Worm (Caenorhabditis elegans) whole organism, late embryonic: Measurements from ENCODE around the gene F23F1.2.
A peak's percentile ranks its signal among the peaks of the same experiment; 100 is the strongest.

Source experiments
- C08G9.2 ChIP-seq: sonication (generic microtip); optimal IDR thresholded peaks from 2 replicates; lab custom pipeline; 2016; ENCODE audit warnings: mild to moderate bottlenecking, missing genetic modification characterization, moderate library complexity, missing compliant biosample characterization
- F13H6.1 ChIP-seq: sonication (generic microtip); optimal IDR thresholded peaks from 2 replicates; lab custom pipeline; 2016; ENCODE audit warnings: missing genetic modification characterization, missing compliant biosample characterization
- K02D7.2 ChIP-seq: sonication (generic microtip); optimal IDR thresholded peaks from 2 replicates; lab custom pipeline; 2017; ENCODE audit warnings: mild to moderate bottlenecking, missing genetic modification characterization, missing compliant biosample characterization
- Y22D7AL.16 ChIP-seq: sonication (generic microtip); optimal IDR thresholded peaks from 2 replicates; lab custom pipeline; 2016; ENCODE audit warnings: missing genetic modification characterization, missing compliant biosample characterization
- ceh-19 ChIP-seq: fragments of 200-800 bp; sonication (Bioruptor generic); optimal IDR thresholded peaks from 2 replicates; lab custom pipeline; 2018; ENCODE audit warnings: mild to moderate bottlenecking, missing genetic modification characterization, missing compliant biosample characterization
- ceh-2 ChIP-seq: sonication (generic microtip); optimal IDR thresholded peaks from 2 replicates; lab custom pipeline; 2016; ENCODE audit warnings: missing genotype, missing genetic modification characterization, missing compliant biosample characterization
- ceh-22 ChIP-seq: sonication (generic microtip); optimal IDR thresholded peaks from 2 replicates; lab custom pipeline; 2017; ENCODE audit warnings: missing biosample characterization, missing genetic modification characterization
- ceh-24 ChIP-seq: sonication (generic microtip); optimal IDR thresholded peaks from 2 replicates; lab custom pipeline; 2016; ENCODE audit warnings: mild to moderate bottlenecking, missing genetic modification characterization, missing compliant biosample characterization
- ceh-31 ChIP-seq: sonication (generic microtip); optimal IDR thresholded peaks from 2 replicates; lab custom pipeline; 2016; ENCODE audit warnings: missing genetic modification characterization, missing compliant biosample characterization
- ceh-34 ChIP-seq: sonication (generic microtip); optimal IDR thresholded peaks from 2 replicates; lab custom pipeline; 2016; ENCODE audit warnings: mild to moderate bottlenecking, missing genetic modification characterization, missing compliant biosample characterization
- ceh-48 ChIP-seq: sonication (generic microtip); optimal IDR thresholded peaks from 2 replicates; lab custom pipeline; 2016; ENCODE audit warnings: missing genetic modification characterization, inconsistent platforms, missing compliant biosample characterization
- ceh-6 ChIP-seq: fragments of 200-800 bp; sonication (Bioruptor generic); optimal IDR thresholded peaks from 2 replicates; lab custom pipeline; 2018; ENCODE audit warnings: mild to moderate bottlenecking, missing genetic modification characterization, missing compliant biosample characterization
- ceh-9 ChIP-seq: sonication (generic microtip); optimal IDR thresholded peaks from 2 replicates; lab custom pipeline; 2016; ENCODE audit warnings: mild to moderate bottlenecking, missing genetic modification characterization, inconsistent platforms, missing compliant biosample characterization
- eyg-1 ChIP-seq: sonication (generic microtip); optimal IDR thresholded peaks from 2 replicates; lab custom pipeline; 2016; ENCODE audit warnings: missing genotype, missing genetic modification characterization, missing compliant biosample characterization
- fkh-10 ChIP-seq: fragments of 150-350 bp; optimal IDR thresholded peaks from 2 replicates; lab custom pipeline; 2014; ENCODE audit warnings: missing biosample characterization, missing genetic modification reagents, missing genetic modification characterization
- fkh-6 ChIP-seq: sonication (generic microtip); optimal IDR thresholded peaks from 2 replicates; lab custom pipeline; 2016; ENCODE audit warnings: missing genetic modification characterization, missing compliant biosample characterization
- hlh-13 ChIP-seq: fragments of 200-800 bp; sonication (Bioruptor generic); optimal IDR thresholded peaks from 2 replicates; lab custom pipeline; 2018; ENCODE audit warnings: mild to moderate bottlenecking, missing genetic modification characterization, missing compliant biosample characterization
- hlh-6 ChIP-seq: sonication (generic microtip); optimal IDR thresholded peaks from 2 replicates; lab custom pipeline; 2016; ENCODE audit warnings: missing genotype, missing genetic modification characterization, missing compliant biosample characterization
- hlh-8 ChIP-seq: sonication (generic microtip); optimal IDR thresholded peaks from 2 replicates; lab custom pipeline; 2016; ENCODE audit warnings: missing genotype, missing genetic modification characterization, missing compliant biosample characterization
- lim-6 ChIP-seq: sonication (generic microtip); optimal IDR thresholded peaks from 2 replicates; lab custom pipeline; 2016; ENCODE audit warnings: missing genetic modification characterization, missing compliant biosample characterization
- lin-11 ChIP-seq: fragments of 200-800 bp; sonication (Bioruptor generic); optimal IDR thresholded peaks from 2 replicates; lab custom pipeline; 2018; ENCODE audit warnings: mild to moderate bottlenecking, missing genetic modification characterization, missing compliant biosample characterization
- madf-2 ChIP-seq: sonication (generic microtip); optimal IDR thresholded peaks from 2 replicates; lab custom pipeline; 2017; ENCODE audit warnings: missing genetic modification characterization, missing compliant biosample characterization
- mec-3 ChIP-seq: sonication (generic microtip); optimal IDR thresholded peaks from 2 replicates; lab custom pipeline; 2016; ENCODE audit warnings: borderline replicate concordance, missing genetic modification characterization, missing compliant biosample characterization
- nhr-11 ChIP-seq: fragments of 150-350 bp; optimal IDR thresholded peaks from 2 replicates; lab custom pipeline; 2014; ENCODE audit warnings: missing biosample characterization, missing genetic modification characterization
- nhr-232 ChIP-seq: sonication (generic microtip); optimal IDR thresholded peaks from 2 replicates; lab custom pipeline; 2016; ENCODE audit warnings: missing genetic modification characterization, missing compliant biosample characterization
- pax-1 ChIP-seq: fragments of 150-350 bp; optimal IDR thresholded peaks from 2 replicates; lab custom pipeline; 2014; ENCODE audit warnings: missing biosample characterization, missing genetic modification characterization
- pqm-1 ChIP-seq: sonication (generic microtip); optimal IDR thresholded peaks from 2 replicates; lab custom pipeline; 2016; ENCODE audit warnings: missing genetic modification characterization, missing compliant biosample characterization
- pros-1 ChIP-seq: fragments of 150-350 bp; optimal IDR thresholded peaks from 2 replicates; lab custom pipeline; 2014; ENCODE audit warnings: missing biosample characterization, missing genetic modification reagents, missing genetic modification characterization
- ref-2 ChIP-seq: sonication (generic microtip); optimal IDR thresholded peaks from 2 replicates; lab custom pipeline; 2016; ENCODE audit warnings: missing genetic modification characterization, missing compliant biosample characterization
- sox-2 ChIP-seq: fragments of 200-800 bp; sonication (Bioruptor generic); IDR thresholded peaks from 2 replicates; pipeline ENCODE4 v1.3.6; 2022; ENCODE audit warnings: missing genetic modification reagents, missing genetic modification characterization, missing compliant biosample characterization
- sox-4 ChIP-seq: sonication (generic microtip); optimal IDR thresholded peaks from 2 replicates; lab custom pipeline; 2017; ENCODE audit warnings: mild to moderate bottlenecking, missing genetic modification characterization, inconsistent platforms, missing compliant biosample characterization
- tbx-7 ChIP-seq: sonication (generic microtip); optimal IDR thresholded peaks from 2 replicates; lab custom pipeline; 2016; ENCODE audit warnings: missing genotype, missing genetic modification characterization, missing compliant biosample characterization
- unc-55 ChIP-seq: sonication (generic microtip); optimal IDR thresholded peaks from 2 replicates; lab custom pipeline; 2017; ENCODE audit warnings: missing biosample characterization, missing genetic modification reagents, missing genetic modification characterization
- unc-86 ChIP-seq: sonication (generic microtip); optimal IDR thresholded peaks from 2 replicates; lab custom pipeline; 2016; ENCODE audit warnings: missing genetic modification characterization, missing compliant biosample characterization
- zip-5 ChIP-seq: sonication (generic microtip); optimal IDR thresholded peaks from 2 replicates; lab custom pipeline; 2016; ENCODE audit warnings: missing genetic modification characterization, missing compliant biosample characterization
- ztf-16 ChIP-seq: sonication (generic microtip); optimal IDR thresholded peaks from 2 replicates; lab custom pipeline; 2017; ENCODE audit warnings: missing genetic modification characterization, missing compliant biosample characterization

Gene F23F1.2

DNA sequence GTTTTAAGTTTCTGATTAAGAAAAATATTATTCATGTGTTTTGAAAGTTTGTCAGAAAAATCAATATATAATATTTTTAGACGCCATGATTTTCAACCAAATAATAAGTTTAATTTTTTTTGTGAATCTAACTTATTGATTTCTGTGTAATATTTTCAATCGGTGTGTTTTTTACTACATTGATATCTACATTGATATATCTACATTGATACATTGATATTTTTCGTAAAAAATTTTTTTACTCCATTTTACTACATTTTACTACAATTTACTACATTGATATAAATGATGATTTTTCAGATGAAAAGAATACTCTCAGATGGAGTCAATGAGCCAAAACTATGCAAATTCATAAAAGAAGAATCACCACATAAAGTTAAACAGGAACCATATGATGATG, 14.8 kb upstream of the F23F1.2 start, which contains the start of gene gmeb-1:
gmeb-1 (plus strand) TSS at position 301 of the 400 bp plus-strand sequence.
- TF ChIP-seq ceh-31 (tag; lab: Kevin White, UChicago) (no peak), K02D7.2 (tag; lab: Kevin White, UChicago) (no peak), Y22D7AL.16 (tag; lab: Kevin White, UChicago) (no peak), ceh-6 (GFP tag; lab: Kevin White, UChicago) (no peak), C08G9.2 (tag; lab: Kevin White, UChicago) (no peak), hlh-6 (tag; lab: Kevin White, UChicago) (no peak), madf-2 (tag; lab: Kevin White, UChicago) (no peak), hlh-8 (tag; lab: Kevin White, UChicago) (no peak), sox-2 (no peak), hlh-13 (GFP tag; lab: Kevin White, UChicago) (no peak), ceh-24 (tag; lab: Kevin White, UChicago) (no peak), ztf-16 (no peak), zip-5 (tag; lab: Kevin White, UChicago) (no peak), unc-86 (no peak), pqm-1 (tag; lab: Kevin White, UChicago) (no peak), ceh-19 (GFP tag; lab: Kevin White, UChicago) (no peak), ref-2 (tag; lab: Kevin White, UChicago) (no peak), F13H6.1 (tag; lab: Kevin White, UChicago) (no peak), nhr-232 (tag; lab: Kevin White, UChicago) (no peak), nhr-11 (tag; lab: Kevin White, UChicago) (no peak)

DNA sequence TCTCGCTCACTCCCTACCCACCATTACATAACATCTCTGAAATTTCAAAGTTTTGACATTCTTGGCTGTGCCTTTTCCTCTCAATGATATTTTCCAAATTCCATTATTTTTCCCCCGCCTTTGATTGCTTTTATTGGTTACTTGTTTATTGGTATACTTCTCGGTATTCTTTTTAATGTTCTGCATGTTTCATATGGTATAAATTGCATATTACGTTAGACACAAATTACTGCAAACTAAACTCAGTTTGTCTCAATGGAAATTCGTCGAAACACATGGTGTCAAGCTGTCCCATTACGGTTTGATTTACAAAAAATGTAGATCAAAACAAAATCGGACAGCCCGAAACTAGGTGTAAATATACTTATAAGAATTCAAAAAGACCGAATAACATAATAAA, 12.1 kb upstream of the F23F1.2 start:
- no peak for TF ChIP-seq C08G9.2 (tag; lab: Kevin White, UChicago)
- TF ChIP-seq tbx-7 (tag; lab: Kevin White, UChicago), result no peak
- no peak for TF ChIP-seq lim-6 (tag; lab: Kevin White, UChicago)
- TF ChIP-seq pros-1 (tag; lab: Kevin White, UChicago), result no peak
- no peak for TF ChIP-seq ceh-2 (tag; lab: Kevin White, UChicago)
- no peak for TF ChIP-seq sox-4 (tag; lab: Kevin White, UChicago)
- TF ChIP-seq fkh-10 (GFP tag; lab: Kevin White, UChicago), result no peak
- TF ChIP-seq fkh-6 (tag; lab: Kevin White, UChicago), result no peak

DNA sequence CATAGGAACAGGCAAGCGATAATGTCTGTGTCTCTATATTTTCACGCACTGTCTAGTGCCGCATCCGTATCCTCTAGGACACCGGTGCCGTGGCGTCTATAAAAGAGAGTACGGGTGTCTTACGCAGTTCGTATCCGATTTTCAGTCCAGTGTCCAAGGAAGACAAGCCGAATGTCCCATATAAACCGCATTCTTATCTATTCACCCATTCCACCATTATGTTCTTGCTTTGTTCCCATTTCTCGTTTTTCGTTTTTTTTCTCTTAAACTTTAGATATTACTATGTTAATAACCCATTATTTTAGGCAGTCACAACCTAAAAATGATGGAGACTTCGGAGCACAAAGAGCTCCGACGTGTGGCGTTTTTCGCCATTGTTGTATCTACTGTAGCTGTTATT, 11.0 kb upstream of the F23F1.2 start, which contains the start of gene sqt-2:
sqt-2 (plus strand) TSS at position 301 of the 400 bp plus-strand sequence.
- no peak for TF ChIP-seq pax-1 (tag; lab: Kevin White, UChicago)
- no peak for TF ChIP-seq nhr-11 (tag; lab: Kevin White, UChicago)
- TF ChIP-seq ceh-31 (tag; lab: Kevin White, UChicago), result no peak
- TF ChIP-seq ceh-9 (tag; lab: Kevin White, UChicago), result no peak
- no peak for TF ChIP-seq pqm-1 (tag; lab: Kevin White, UChicago)
- TF ChIP-seq ceh-48 (tag; lab: Kevin White, UChicago), result no peak
- TF ChIP-seq sox-2, result no peak
- TF ChIP-seq hlh-13 (GFP tag; lab: Kevin White, UChicago), result no peak
- no peak for TF ChIP-seq K02D7.2 (tag; lab: Kevin White, UChicago)
- no peak for TF ChIP-seq tbx-7 (tag; lab: Kevin White, UChicago)
- TF ChIP-seq pros-1 (tag; lab: Kevin White, UChicago), result no peak
- TF ChIP-seq ceh-34, result no peak
- no peak for TF ChIP-seq ceh-22 (tag; lab: Kevin White, UChicago)
- no peak for TF ChIP-seq mec-3 (tag; lab: Kevin White, UChicago)
- no peak for TF ChIP-seq ceh-2 (tag; lab: Kevin White, UChicago)
- no peak for TF ChIP-seq eyg-1
- TF ChIP-seq Y22D7AL.16 (tag; lab: Kevin White, UChicago), result no peak
- no peak for TF ChIP-seq unc-55 (GFP tag; lab: Kevin White, UChicago)
- TF ChIP-seq ztf-16, result no peak
- TF ChIP-seq lin-11 (tag; lab: Kevin White, UChicago), result no peak

DNA sequence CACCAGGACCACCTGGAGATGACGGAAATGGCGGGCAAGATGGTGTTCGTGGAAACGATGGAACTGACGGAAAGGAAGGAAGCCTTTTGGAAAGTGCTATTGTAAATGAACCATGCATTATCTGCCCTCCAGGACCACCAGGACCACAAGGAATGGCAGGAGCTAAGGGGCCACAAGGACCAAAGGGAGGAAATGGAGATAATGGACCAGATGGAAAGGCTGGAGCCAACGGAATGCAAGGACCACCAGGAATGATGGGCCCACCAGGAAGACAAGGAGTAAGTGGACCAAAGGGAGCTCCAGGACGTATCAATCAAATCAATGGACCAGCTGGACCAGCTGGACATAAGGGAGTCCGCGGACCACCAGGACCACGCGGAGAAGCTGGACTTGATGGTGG, 10.3 kb upstream of the F23F1.2 start:
- TF ChIP-seq mec-3 (tag; lab: Kevin White, UChicago), result peak; percentile 37
- TF ChIP-seq pqm-1 (tag; lab: Kevin White, UChicago), result no peak
- TF ChIP-seq, all 69 proteins: peak for 1
